Fruit fly (Drosophila melanogaster) whole organism, embryonic: ENCODE data around the gene CG9498.

Experiments
- Abd-B ChIP-seq: fragments of 200-800 bp; sonication (Bioruptor generic); optimal IDR thresholded peaks from 2 replicates; lab custom pipeline; 2018; ENCODE audit warnings: missing biosample characterization, mild to moderate bottlenecking, missing genetic modification characterization, moderate library complexity
- Awh ChIP-seq: fragments of 200-800 bp; sonication (Bioruptor generic); IDR thresholded peaks from 2 replicates; pipeline ENCODE4, ENCODE4 v1.3.6; 2022; ENCODE audit warnings: missing biosample characterization, missing genetic modification characterization
- Bgb ChIP-seq: fragments of 200-800 bp; sonication (Bioruptor generic); IDR thresholded peaks from 2 replicates; pipeline ENCODE4 v1.3.6; 2022; ENCODE audit warnings: missing biosample characterization, missing genetic modification characterization; ENCODE audit not compliant: partially characterized antibody
- CG11247 ChIP-seq: fragments of 200-800 bp; sonication (Bioruptor generic); IDR thresholded peaks from 2 replicates; pipeline ENCODE4 v1.3.6; 2022; ENCODE audit warnings: missing biosample characterization, missing genetic modification characterization
- CG1233 ChIP-seq: fragments of 200-800 bp; sonication (Bioruptor generic); optimal IDR thresholded peaks from 4 replicates; lab custom pipeline; 2018; ENCODE audit warnings: missing biosample characterization, mild to moderate bottlenecking, missing genetic modification characterization
- CG12769 ChIP-seq: fragments of 200-800 bp; sonication (Bioruptor generic); optimal IDR thresholded peaks from 2 replicates; lab custom pipeline; 2019; ENCODE audit warnings: missing biosample characterization, mild to moderate bottlenecking, missing genetic modification characterization, moderate library complexity
- CG13287 ChIP-seq: fragments of 200-800 bp; sonication (Bioruptor generic); IDR thresholded peaks from 2 replicates; pipeline ENCODE4 v1.3.6; 2022; ENCODE audit warnings: missing biosample characterization, missing genetic modification characterization; ENCODE audit not compliant: partially characterized antibody
- CG13624 ChIP-seq: fragments of 200-800 bp; sonication (Bioruptor generic); optimal IDR thresholded peaks from 2 replicates; lab custom pipeline; 2016; ENCODE audit warnings: missing biosample characterization, missing genetic modification characterization
- CG15269 ChIP-seq: fragments of 200-800 bp; sonication (Bioruptor generic); optimal IDR thresholded peaks from 2 replicates; lab custom pipeline; 2018; ENCODE audit warnings: missing biosample characterization, mild to moderate bottlenecking, missing genetic modification characterization, moderate library complexity
- CG15479 ChIP-seq: fragments of 200-800 bp; sonication (Bioruptor generic); optimal IDR thresholded peaks from 3 replicates; lab custom pipeline; 2019; ENCODE audit warnings: missing biosample characterization, mild to moderate bottlenecking, missing genetic modification characterization, moderate library complexity
- CG1647 ChIP-seq: fragments of 200-800 bp; sonication (Bioruptor generic); optimal IDR thresholded peaks from 3 replicates; lab custom pipeline; 2016; ENCODE audit warnings: missing biosample characterization, missing genetic modification characterization
- CG17328 ChIP-seq: fragments of 200-800 bp; sonication (Bioruptor generic); IDR thresholded peaks from 2 replicates; pipeline ENCODE4 v1.3.6; 2022; ENCODE audit warnings: missing biosample characterization, missing genetic modification characterization
- CG17359 ChIP-seq: fragments of 200-800 bp; sonication (Bioruptor generic); optimal IDR thresholded peaks from 3 replicates; lab custom pipeline; 2018; ENCODE audit warnings: missing biosample characterization, mild to moderate bottlenecking, missing genetic modification characterization, moderate library complexity
- CG17829 ChIP-seq: fragments of 200-800 bp; optimal IDR thresholded peaks from 2 replicates; lab custom pipeline; 2019; ENCODE audit warnings: missing biosample characterization, mild to moderate bottlenecking, missing genetic modification characterization, moderate library complexity
- CG17912 ChIP-seq: fragments of 200-800 bp; sonication (Bioruptor generic); optimal IDR thresholded peaks from 2 replicates; lab custom pipeline; 2018; ENCODE audit warnings: missing biosample characterization, mild to moderate bottlenecking, missing genetic modification characterization
- CG18599 ChIP-seq: fragments of 200-800 bp; sonication (Bioruptor generic); optimal IDR thresholded peaks from 3 replicates; lab custom pipeline; 2017; ENCODE audit warnings: missing biosample characterization, missing genetic modification characterization, mild to moderate bottlenecking, moderate library complexity, missing genetic modification reagents
- CG2678 ChIP-seq: fragments of 200-800 bp; sonication (Bioruptor generic); optimal IDR thresholded peaks from 3 replicates; lab custom pipeline; 2019; ENCODE audit warnings: missing biosample characterization, mild to moderate bottlenecking, missing genetic modification characterization, moderate library complexity
- CG30020 ChIP-seq: fragments of 200-800 bp; optimal IDR thresholded peaks from 2 replicates; lab custom pipeline; 2019; ENCODE audit warnings: missing biosample characterization, mild to moderate bottlenecking, missing genetic modification characterization, moderate library complexity
- CG34422 ChIP-seq: fragments of 200-800 bp; sonication (Bioruptor generic); IDR thresholded peaks from 3 replicates; pipeline ENCODE4 v1.3.6; 2022; ENCODE audit warnings: missing biosample characterization, missing genetic modification characterization
- CG6175 ChIP-seq: fragments of 200-800 bp; sonication (Bioruptor generic); IDR thresholded peaks from 3 replicates; pipeline ENCODE4 v1.3.6; 2022; ENCODE audit warnings: missing biosample characterization, missing genetic modification characterization
- CG7928 ChIP-seq: fragments of 200-800 bp; sonication (Bioruptor generic); optimal IDR thresholded peaks from 2 replicates; lab custom pipeline; 2017; ENCODE audit warnings: missing biosample characterization, mild to moderate bottlenecking, missing genetic modification characterization
- CG8765 ChIP-seq: fragments of 200-800 bp; sonication (Bioruptor generic); IDR thresholded peaks from 2 replicates; pipeline ENCODE4 v1.3.6; 2022; ENCODE audit warnings: missing biosample characterization, missing genetic modification characterization
- CG9437 ChIP-seq: fragments of 200-800 bp; sonication (Bioruptor generic); optimal IDR thresholded peaks from 2 replicates; lab custom pipeline; 2018; ENCODE audit warnings: missing biosample characterization, mild to moderate bottlenecking, missing genetic modification characterization
- CG9876 ChIP-seq: fragments of 200-800 bp; sonication (Bioruptor generic); optimal IDR thresholded peaks from 2 replicates; lab custom pipeline; 2016; ENCODE audit warnings: missing biosample characterization, missing genetic modification characterization
- Dp ChIP-seq: fragments of 200-800 bp; sonication (Bioruptor generic); optimal IDR thresholded peaks from 2 replicates; lab custom pipeline; 2018; ENCODE audit warnings: missing biosample characterization, mild to moderate bottlenecking, missing genetic modification characterization, moderate library complexity
- HLH3B ChIP-seq: fragments of 200-800 bp; sonication (Bioruptor generic); IDR thresholded peaks from 2 replicates; pipeline ENCODE4 v1.3.6; 2022; ENCODE audit warnings: missing biosample characterization, missing genetic modification characterization
- MBD-R2 ChIP-seq: fragments of 200-800 bp; sonication (Bioruptor generic); IDR thresholded peaks from 2 replicates; pipeline ENCODE4 v1.3.6; 2022; ENCODE audit warnings: missing biosample characterization, missing genetic modification characterization
- Max ChIP-seq: fragments of 200-800 bp; sonication (Bioruptor generic); optimal IDR thresholded peaks from 2 replicates; lab custom pipeline; 2016; ENCODE audit warnings: missing biosample characterization, mild to moderate bottlenecking, missing genetic modification characterization
- NC2α ChIP-seq: fragments of 200-800 bp; sonication (Bioruptor generic); optimal IDR thresholded peaks from 2 replicates; lab custom pipeline; 2016; ENCODE audit warnings: missing biosample characterization, missing genetic modification characterization
- Oaz ChIP-seq: fragments of 200-800 bp; sonication (Bioruptor generic); IDR thresholded peaks from 2 replicates; pipeline ENCODE4 v1.3.6; 2022; ENCODE audit warnings: missing biosample characterization, missing genetic modification characterization
- Opbp ChIP-seq: fragments of 200-800 bp; sonication (Bioruptor generic); IDR thresholded peaks from 3 replicates; pipeline ENCODE4 v1.3.6; 2022; ENCODE audit warnings: missing biosample characterization, missing genetic modification characterization; ENCODE audit not compliant: partially characterized antibody
- PHDP ChIP-seq: fragments of 200-800 bp; sonication (Bioruptor generic); optimal IDR thresholded peaks from 3 replicates; lab custom pipeline; 2018; ENCODE audit warnings: missing biosample characterization, mild to moderate bottlenecking, missing genetic modification characterization, moderate library complexity
- Rfx ChIP-seq: fragments of 200-800 bp; sonication (Bioruptor generic); IDR thresholded peaks from 2 replicates; pipeline ENCODE4 v1.3.6; 2022; ENCODE audit warnings: missing biosample characterization, missing genetic modification characterization
- Stat92E ChIP-seq, 3 experiments: fragments of >200 bp in 2 of 3; fragments of 200-800 bp in 1 of 3; sonication (Bioruptor generic) in 1 of 3; optimal IDR thresholded peaks; 2 replicates each; lab custom pipeline; 2017 to 2019; ENCODE audit warnings: missing biosample characterization in 3 of 3, missing genetic modification characterization in 3 of 3, mild to moderate bottlenecking in 1 of 3, moderate library complexity in 1 of 3
- ash1 ChIP-seq: fragments of 200-800 bp; sonication (Bioruptor generic); optimal IDR thresholded peaks from 2 replicates; lab custom pipeline; 2018; ENCODE audit warnings: missing biosample characterization, mild to moderate bottlenecking, missing genetic modification characterization
- dm ChIP-seq: fragments of 200-800 bp; sonication (Bioruptor generic); optimal IDR thresholded peaks from 3 replicates; lab custom pipeline; 2016; ENCODE audit warnings: missing biosample characterization, missing genetic modification characterization
- dpn ChIP-seq, 2 experiments: fragments of 200-800 bp; sonication (Bioruptor generic); optimal IDR thresholded peaks; 3 replicates each; lab custom pipeline; 2016; ENCODE audit warnings: missing biosample characterization in 2 of 2, missing genetic modification characterization in 2 of 2
- fd64A ChIP-seq: fragments of 200-800 bp; sonication (Bioruptor generic); optimal IDR thresholded peaks from 3 replicates; lab custom pipeline; 2018; ENCODE audit warnings: missing biosample characterization, mild to moderate bottlenecking, missing genetic modification characterization
- grn ChIP-seq: fragments of 200-800 bp; sonication (Bioruptor generic); optimal IDR thresholded peaks from 3 replicates; lab custom pipeline; 2017; ENCODE audit warnings: missing biosample characterization, missing genetic modification characterization
- lab ChIP-seq: fragments of 200-800 bp; sonication (Bioruptor generic); optimal IDR thresholded peaks from 3 replicates; lab custom pipeline; 2017; ENCODE audit warnings: missing biosample characterization, missing genetic modification characterization, mild to moderate bottlenecking, moderate library complexity, missing genetic modification reagents
- oc ChIP-seq: fragments of 200-800 bp; sonication (Bioruptor generic); optimal IDR thresholded peaks from 2 replicates; lab custom pipeline; 2018; ENCODE audit warnings: missing biosample characterization, mild to moderate bottlenecking, missing genetic modification characterization, moderate library complexity
- org-1 ChIP-seq: fragments of 200-800 bp; sonication (Bioruptor generic); optimal IDR thresholded peaks from 2 replicates; lab custom pipeline; 2017; ENCODE audit warnings: missing biosample characterization, missing genetic modification characterization
- ranshi ChIP-seq: fragments of 200-800 bp; sonication (Bioruptor generic); IDR thresholded peaks from 2 replicates; pipeline ENCODE4 v1.3.6; 2022; ENCODE audit warnings: missing biosample characterization, missing genetic modification characterization
- repo ChIP-seq: fragments of 200-800 bp; sonication (Bioruptor generic); optimal IDR thresholded peaks from 2 replicates; lab custom pipeline; 2016; ENCODE audit warnings: missing biosample characterization, missing genetic modification characterization
- sens ChIP-seq: fragments of 200-800 bp; sonication (Bioruptor generic); peaks from one replicate; lab custom pipeline; 2016; ENCODE audit warnings: missing biosample characterization, missing genetic modification characterization
- tin ChIP-seq: fragments of 200-800 bp; sonication (Bioruptor generic); optimal IDR thresholded peaks from 3 replicates; lab custom pipeline; 2016; ENCODE audit warnings: missing biosample characterization, missing genetic modification characterization
- vfl ChIP-seq: fragments of 200-800 bp; sonication (Bioruptor generic); optimal IDR thresholded peaks from 2 replicates; lab custom pipeline; 2016; ENCODE audit warnings: missing biosample characterization, missing genetic modification characterization
- vvl ChIP-seq: fragments of 200-800 bp; sonication (Bioruptor generic); IDR thresholded peaks from 2 replicates; pipeline ENCODE4 v1.3.6; 2022; ENCODE audit warnings: missing biosample characterization, missing genetic modification characterization

Gene CG9498

DNA sequence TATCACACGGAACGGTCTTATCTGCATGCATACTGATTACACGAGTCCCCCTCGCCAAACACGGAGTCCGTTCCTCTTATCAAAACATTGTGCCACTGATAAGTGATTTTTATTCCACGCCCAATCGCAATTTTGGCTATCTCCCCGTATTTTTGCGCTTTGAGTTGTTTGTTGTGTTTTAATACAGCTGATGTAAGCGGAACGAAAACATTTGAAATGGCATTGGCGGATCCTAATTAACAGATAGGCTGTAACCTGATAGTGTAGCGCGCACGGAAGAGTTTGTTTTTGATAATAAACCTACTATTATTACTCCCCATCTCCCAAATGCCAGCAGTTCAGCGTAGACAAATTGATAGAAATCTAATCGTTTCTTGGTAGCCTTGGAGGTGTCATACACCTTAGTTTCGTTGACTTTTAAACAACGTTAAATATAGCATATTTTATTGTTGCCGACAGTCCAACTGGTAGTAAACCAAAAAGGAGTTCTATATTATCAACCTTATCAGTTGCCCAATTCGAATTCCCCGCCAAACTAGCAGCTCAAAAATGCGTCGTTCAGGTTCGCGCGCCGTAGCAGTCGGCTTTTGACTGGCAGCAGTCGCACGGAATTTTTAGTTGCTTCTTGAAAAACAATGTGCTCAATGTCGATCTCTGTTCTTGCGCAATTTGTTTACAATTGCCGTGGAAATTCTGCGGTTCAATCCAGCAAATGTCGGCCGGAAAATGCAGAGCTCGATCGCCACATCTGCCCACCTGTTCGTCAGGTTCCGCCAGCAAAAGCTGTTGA is 7.6 kb downstream of the CG9498 start (continued):
- TF ChIP-seq CG2678 (peak; percentile 3), org-1 (GFP tag; lab: Kevin White, UChicago) (no peak), grn (GFP tag; lab: Kevin White, UChicago) (peak; percentile 90), CG12769 (peak; percentile 21), CG9876 (GFP tag; lab: Kevin White, UChicago) (no peak), CG34422 (peak; percentile 81), vfl (GFP tag; lab: Kevin White, UChicago) (no peak), fd64A (no peak), PHDP (no peak), Abd-B (GFP tag; lab: Kevin White, UChicago) (peak; percentile 30), Bgb (GFP tag; lab: Robert Waterston, UW) (peak; percentile 46), CG1647 (GFP tag; lab: Kevin White, UChicago) (peak; percentile 3), CG15269 (tag; lab: Kevin White, UChicago) (no peak), CG18599 (GFP tag; lab: Kevin White, UChicago) (peak; percentile 43), Awh (GFP tag; lab: Robert Waterston, UW) (no peak), CG1233 (GFP tag; lab: Kevin White, UChicago) (no peak), CG7928 (GFP tag; lab: Kevin White, UChicago) (peak; percentile 22), Oaz (GFP tag; lab: Robert Waterston, UW) (no peak), Stat92E (GFP tag; optimal IDR thresholded peaks at IDR 0.05; lab: Kevin White, UChicago) (peak in 1 of 3 experiments; percentile 16), Max (GFP tag; lab: Kevin White, UChicago) (peak; percentile 73), MBD-R2 (GFP tag; lab: Robert Waterston, UW) (peak; percentile 73), CG15479 (GFP tag; lab: Kevin White, UChicago) (no peak), CG17829 (tag; lab: Kevin White, UChicago) (peak; percentile 31), tin (no peak), ash1 (GFP tag; lab: Kevin White, UChicago) (no peak), CG11247 (GFP tag; lab: Robert Waterston, UW) (no peak), CG17359 (tag; lab: Kevin White, UChicago) (no peak), dm (GFP tag; lab: Kevin White, UChicago) (peak; percentile 86), repo (GFP tag; lab: Kevin White, UChicago) (peak; percentile 9), Dp (peak; percentile 95), NC2α (GFP tag; lab: Kevin White, UChicago) (no peak), CG13287 (GFP tag; lab: Robert Waterston, UW) (peak; percentile 11; the same call in 1 of the 2 replicates), sens (GFP tag; lab: Kevin White, UChicago) (peak; percentile 67), CG8765 (GFP tag; lab: Robert Waterston, UW) (0 out of 2 replicates have a peak, but pooled peaks have one; percentile 16), CG6175 (GFP tag; lab: Robert Waterston, UW) (0 out of 3 replicates have a peak, but pooled peaks have one; percentile 43), CG17328 (GFP tag; lab: Robert Waterston, UW) (peak; percentile 21; the same call in 1 of the 2 replicates), CG13624 (peak; percentile 62), HLH3B (GFP tag; lab: Robert Waterston, UW) (no peak), CG30020 (tag; lab: Kevin White, UChicago) (no peak), lab (GFP tag; lab: Kevin White, UChicago) (peak; percentile 27), vvl (GFP tag; lab: Robert Waterston, UW) (peak; percentile 68), CG9437 (peak; percentile 40), ranshi (GFP tag; lab: Robert Waterston, UW) (peak; percentile 47; the same call in 1 of the 2 replicates), CG17912 (GFP tag; lab: Kevin White, UChicago) (peak; percentile 65), Rfx (GFP tag; lab: Robert Waterston, UW) (peak; percentile 60), dpn (GFP tag; optimal IDR thresholded peaks at IDR 0.05; lab: Kevin White, UChicago) (peak; percentile 0 to 24), oc (tag; lab: Kevin White, UChicago) (no peak), Opbp (GFP tag; lab: Robert Waterston, UW) (peak; percentile 65; the same call in 2 of the 3 replicates)
